Worm (Caenorhabditis elegans) whole organism, L2 larva: Measurements from ENCODE around the gene fbxb-83.

ENCODE experiments used
- ama-1 ChIP-seq: fragments of 150-350 bp; optimal IDR thresholded peaks from 2 replicates; lab custom pipeline; 2018; ENCODE audit warnings: inconsistent platforms
- elt-3 ChIP-seq: sonication (generic microtip); optimal IDR thresholded peaks from 2 replicates; lab custom pipeline; 2017; ENCODE audit warnings: missing biosample characterization, missing genetic modification characterization
- lsy-2 ChIP-seq, 2 experiments: fragments of 150-350 bp in 1 of 2; sonication (generic microtip) in 1 of 2; optimal IDR thresholded peaks; 2 replicates each; lab custom pipeline; 2014 to 2017; ENCODE audit warnings: missing biosample characterization in 2 of 2, missing genetic modification characterization in 2 of 2
- mdl-1 ChIP-seq, 2 experiments: fragments of 150-350 bp in 1 of 2; sonication (generic microtip) in 1 of 2; optimal IDR thresholded peaks; 2 replicates each; lab custom pipeline; 2017; ENCODE audit warnings: missing biosample characterization in 2 of 2, missing genetic modification characterization in 2 of 2
- unc-62 ChIP-seq: fragments of 150-350 bp; optimal IDR thresholded peaks from 2 replicates; lab custom pipeline; 2014; ENCODE audit warnings: missing biosample characterization, missing genetic modification reagents, missing genetic modification characterization
- ztf-11 ChIP-seq: sonication (generic microtip); optimal IDR thresholded peaks from 2 replicates; lab custom pipeline; 2017; ENCODE audit warnings: missing biosample characterization, missing genetic modification characterization

DNA sequence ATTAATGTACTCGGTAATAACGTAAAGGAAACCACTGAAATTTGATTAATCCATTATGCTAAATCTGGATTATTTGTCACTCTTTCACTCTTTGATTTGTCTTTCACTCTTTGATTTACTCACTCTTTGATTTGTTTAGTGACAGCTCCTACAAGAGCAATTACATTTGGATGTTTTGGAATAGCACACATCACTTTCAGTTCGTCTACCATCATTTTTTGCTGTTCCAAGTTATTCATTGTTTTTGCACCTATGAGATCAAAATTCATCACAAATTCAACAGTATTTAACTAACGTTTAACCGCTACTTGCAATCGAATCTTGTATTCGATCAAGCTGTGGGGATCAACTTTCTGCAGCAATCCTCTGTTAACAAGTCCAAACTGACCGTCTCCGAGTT lies 4.1 kb upstream of the fbxb-83 start:
- TF ChIP-seq elt-3 (tag; lab: Kevin White, UChicago) (no peak), unc-62 (GFP tag; lab: Kevin White, UChicago) (no peak), ztf-11 (tag; lab: Kevin White, UChicago) (no peak), lsy-2 (tag; optimal IDR thresholded peaks at IDR 0.05; lab: Kevin White, UChicago) (no peak), mdl-1 (tag; optimal IDR thresholded peaks at IDR 0.05; lab: Kevin White, UChicago) (no peak), ama-1 (lab: Kevin White, UChicago) (no peak)
